Worm (Caenorhabditis elegans): ENCODE measurements around the gene nhr-285.

nhr-285 gene

ce11 chrV:15792409-15792808, 13.4 kb upstream of the nhr-285 start, which contains the start of gene T26E4.4:
TSS of gene T26E4.4 (minus strand) at chrV:15792509.
- no peak for TF ChIP-seq hnd-1 (tag; optimal IDR thresholded peaks at IDR 0.05)
- TF ChIP-seq F13C5.2 (tag; optimal IDR thresholded peaks at IDR 0.05) = no peak
- no peak for TF ChIP-seq ceh-36 (tag; optimal IDR thresholded peaks at IDR 0.05)
- TF ChIP-seq aly-1 (tag; optimal IDR thresholded peaks at IDR 0.05) = no peak
- TF ChIP-seq ama-1 (optimal IDR thresholded peaks at IDR 0.05) = no peak
- no peak for TF ChIP-seq sea-1 (GFP tag; conservative IDR thresholded peaks at IDR 0.05)

- TF ChIP-seq ets-7 (tag; optimal IDR thresholded peaks at IDR 0.05) = no peak
- TF ChIP-seq flt-1 (GFP tag; IDR thresholded peaks at IDR 0.05) = no peak
- no peak for TF ChIP-seq F13C5.2 (tag; optimal IDR thresholded peaks at IDR 0.05)
These were observed 3.5 kb upstream of the nhr-285 start, which contains the start of gene T26E4.3 for ce11 chrV:15782494-15782893. TSS of gene T26E4.3 (plus strand) at chrV:15782794.

DNA sequence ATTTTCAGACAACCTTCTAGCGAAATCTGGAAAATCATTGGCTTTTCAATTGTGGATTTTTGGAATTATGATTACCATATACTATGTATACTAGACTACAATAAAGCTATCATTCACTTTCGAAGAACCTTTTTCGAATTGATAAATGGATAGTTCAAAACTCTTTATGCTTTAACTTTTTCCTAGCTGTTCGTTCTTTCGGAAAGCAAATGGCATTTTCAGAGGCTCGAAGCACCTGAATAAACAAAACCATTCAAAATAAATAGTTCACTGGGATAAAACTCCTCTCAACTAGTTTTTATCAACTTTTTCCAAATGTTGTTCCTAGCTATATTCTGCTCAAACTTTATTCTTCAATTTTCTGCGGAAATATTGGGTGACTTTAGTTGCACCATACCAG, 2.1 kb upstream of the nhr-285 start, which contains the start of gene T26E4.2:
Gene T26E4.2, plus strand, starts transcription at position 301 of the 400 bp plus-strand sequence.
- TF ChIP-seq F13C5.2 (tag; optimal IDR thresholded peaks at IDR 0.05) (no peak), pes-1 (GFP tag; IDR thresholded peaks at IDR 0.05) (no peak), B0310.2 (tag; optimal IDR thresholded peaks at IDR 0.05) (no peak), tra-4 (tag; optimal IDR thresholded peaks at IDR 0.05) (no peak), aly-1 (tag; optimal IDR thresholded peaks at IDR 0.05) (no peak), hmbx-1 (tag; optimal IDR thresholded peaks at IDR 0.05) (no peak), ceh-13 (GFP tag; optimal IDR thresholded peaks at IDR 0.05) (no peak), ceh-36 (tag; optimal IDR thresholded peaks at IDR 0.05) (no peak)

DNA sequence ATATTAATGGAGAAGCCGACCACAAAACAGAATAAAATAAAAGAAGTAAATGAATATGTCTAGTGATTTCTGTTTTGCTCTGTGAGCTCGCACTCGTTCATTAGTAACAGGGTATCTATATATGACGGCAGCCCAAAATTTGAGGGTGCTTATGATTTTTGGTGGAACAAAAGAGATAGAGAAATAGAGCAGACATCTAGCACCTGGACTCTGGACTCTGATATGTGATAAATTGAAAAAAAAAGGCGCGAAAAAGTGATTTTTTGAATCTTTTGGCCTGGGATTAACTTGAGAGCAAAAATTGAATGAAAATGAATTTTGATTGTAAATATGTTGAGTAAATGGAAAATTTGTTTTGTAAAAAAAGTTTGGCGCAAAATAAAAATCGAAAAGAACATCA, 2.4 kb downstream of the nhr-285 start, which contains the start of gene nhr-283:
Gene nhr-283, minus strand, starts transcription at position 101 of the 400 bp plus-strand sequence.
- TF ChIP-seq ama-1 (optimal IDR thresholded peaks at IDR 0.05) (no peak), scrt-1 (GFP tag; IDR thresholded peaks at IDR 0.05) (no peak), ceh-13 (GFP tag; optimal IDR thresholded peaks at IDR 0.05) (no peak), hnd-1 (tag; optimal IDR thresholded peaks at IDR 0.05) (no peak), tbx-11 (GFP tag; IDR thresholded peaks at IDR 0.05) (no peak), aly-1 (tag; optimal IDR thresholded peaks at IDR 0.05) (no peak), B0310.2 (tag; optimal IDR thresholded peaks at IDR 0.05) (no peak), tbx-37 (GFP tag; conservative IDR thresholded peaks at IDR 0.05) (no peak), tra-4 (tag; optimal IDR thresholded peaks at IDR 0.05) (no peak), hmbx-1 (tag; optimal IDR thresholded peaks at IDR 0.05) (no peak), F13C5.2 (tag; optimal IDR thresholded peaks at IDR 0.05) (no peak), flt-1 (GFP tag; IDR thresholded peaks at IDR 0.05) (no peak), hmg-4 (GFP tag; optimal IDR thresholded peaks at IDR 0.05) (no peak), pes-1 (GFP tag; IDR thresholded peaks at IDR 0.05) (no peak), ceh-36 (tag; optimal IDR thresholded peaks at IDR 0.05) (no peak), ets-7 (tag; optimal IDR thresholded peaks at IDR 0.05) (no peak), sea-1 (GFP tag; conservative IDR thresholded peaks at IDR 0.05) (no peak)

ce11 chrV:15773941-15774340, 5.1 kb downstream of the nhr-285 start:
- TF ChIP-seq sea-1 (GFP tag; conservative IDR thresholded peaks at IDR 0.05) = no peak
- TF ChIP-seq F13C5.2 (tag; optimal IDR thresholded peaks at IDR 0.05) = no peak
- no peak for TF ChIP-seq tbx-11 (GFP tag; IDR thresholded peaks at IDR 0.05)
- no peak for TF ChIP-seq aly-1 (tag; optimal IDR thresholded peaks at IDR 0.05)
- TF ChIP-seq pes-1 (GFP tag; IDR thresholded peaks at IDR 0.05) = no peak
- no peak for TF ChIP-seq flt-1 (GFP tag; IDR thresholded peaks at IDR 0.05)
- TF ChIP-seq tra-4 (tag; optimal IDR thresholded peaks at IDR 0.05) = no peak
- no peak for TF ChIP-seq hmbx-1 (tag; optimal IDR thresholded peaks at IDR 0.05)
- no peak for TF ChIP-seq ama-1 (optimal IDR thresholded peaks at IDR 0.05)
- no peak for TF ChIP-seq ceh-13 (GFP tag; optimal IDR thresholded peaks at IDR 0.05)
- TF ChIP-seq tbx-37 (GFP tag; conservative IDR thresholded peaks at IDR 0.05) = no peak
- no peak for TF ChIP-seq B0310.2 (tag; optimal IDR thresholded peaks at IDR 0.05)
- no peak for TF ChIP-seq hnd-1 (tag; optimal IDR thresholded peaks at IDR 0.05)

ce11 chrV:15773141-15773540, 5.9 kb downstream of the nhr-285 start, which contains the start of gene nhr-60:
TSS of gene nhr-60 (minus strand) at chrV:15773241.
- TF ChIP-seq ceh-36 (tag; optimal IDR thresholded peaks at IDR 0.05) (no peak), ets-7 (tag; optimal IDR thresholded peaks at IDR 0.05) (no peak)

ce11 chrV:15769072-15769471, 10.0 kb downstream of the nhr-285 start, which contains the start of gene F57A10.4:
TSS of gene F57A10.4 (plus strand) at chrV:15769438.
- TF ChIP-seq tra-4 (tag; optimal IDR thresholded peaks at IDR 0.05) = no peak
- no peak for TF ChIP-seq ets-7 (tag; optimal IDR thresholded peaks at IDR 0.05)
- no peak for TF ChIP-seq flt-1 (GFP tag; IDR thresholded peaks at IDR 0.05)
- no peak for TF ChIP-seq aly-1 (tag; optimal IDR thresholded peaks at IDR 0.05)
- TF ChIP-seq ceh-36 (tag; optimal IDR thresholded peaks at IDR 0.05) = no peak
- no peak for TF ChIP-seq scrt-1 (GFP tag; IDR thresholded peaks at IDR 0.05)
- no peak for TF ChIP-seq tbx-11 (GFP tag; IDR thresholded peaks at IDR 0.05)
- TF ChIP-seq tbx-37 (GFP tag; conservative IDR thresholded peaks at IDR 0.05) = no peak
- no peak for TF ChIP-seq hmbx-1 (tag; optimal IDR thresholded peaks at IDR 0.05)
- TF ChIP-seq pes-1 (GFP tag; IDR thresholded peaks at IDR 0.05) = no peak
- TF ChIP-seq F13C5.2 (tag; optimal IDR thresholded peaks at IDR 0.05) = no peak
- TF ChIP-seq hnd-1 (tag; optimal IDR thresholded peaks at IDR 0.05) = no peak
- TF ChIP-seq sea-1 (GFP tag; conservative IDR thresholded peaks at IDR 0.05) = no peak

DNA sequence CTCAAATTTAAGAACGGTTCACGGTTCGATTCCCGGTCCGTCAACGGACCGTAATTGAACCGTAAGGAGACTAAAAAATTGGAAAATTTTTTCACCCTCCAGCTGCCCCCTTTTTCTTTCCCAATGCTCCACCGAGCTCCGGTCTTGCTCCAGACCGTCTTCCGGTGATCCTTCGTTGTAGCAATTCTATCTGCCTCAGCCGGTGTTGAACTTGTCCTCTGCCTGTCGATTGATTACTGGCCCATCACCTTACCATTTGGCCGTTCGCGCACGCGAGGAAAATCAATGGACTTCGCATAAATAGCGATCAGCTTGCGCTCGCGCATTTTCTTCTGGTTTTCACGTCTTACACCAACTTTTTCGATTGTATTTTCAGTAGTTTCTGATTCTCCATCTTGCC, 11.6 kb downstream of the nhr-285 start:
- peak; percentile 51; the same call in 1 of the 2 replicates for TF ChIP-seq scrt-1 (GFP tag; IDR thresholded peaks at IDR 0.05)
- TF ChIP-seq pes-1 (GFP tag; IDR thresholded peaks at IDR 0.05) = peak; percentile 73
- peak; percentile 28; the same call in 1 of the 2 replicates for TF ChIP-seq flt-1 (GFP tag; IDR thresholded peaks at IDR 0.05)
